Worm (Caenorhabditis elegans) whole organism, L2 larva: Measurements from ENCODE around the gene abch-1.

ENCODE experiments used
- aly-2 ChIP-seq: fragments of 150-350 bp; optimal IDR thresholded peaks from 2 replicates; lab custom pipeline; 2014; ENCODE audit warnings: missing biosample characterization, missing genetic modification characterization
- ama-1 ChIP-seq: fragments of 150-350 bp; optimal IDR thresholded peaks from 2 replicates; lab custom pipeline; 2018; ENCODE audit warnings: inconsistent platforms
- blmp-1 ChIP-seq: sonication (generic microtip); optimal IDR thresholded peaks from 2 replicates; lab custom pipeline; 2017; ENCODE audit warnings: missing genetic modification characterization, mild to moderate bottlenecking, missing compliant biosample characterization, antibody characterized with exemption, moderate library complexity; ENCODE audit not compliant: insufficient read depth
- crh-2 ChIP-seq: sonication (generic microtip); optimal IDR thresholded peaks from 2 replicates; lab custom pipeline; 2017; ENCODE audit warnings: missing biosample characterization, missing genetic modification characterization
- elt-3 ChIP-seq: sonication (generic microtip); optimal IDR thresholded peaks from 2 replicates; lab custom pipeline; 2017; ENCODE audit warnings: missing biosample characterization, missing genetic modification characterization
- fos-1 ChIP-seq: fragments of 150-350 bp; optimal IDR thresholded peaks from 2 replicates; lab custom pipeline; 2014; ENCODE audit warnings: missing biosample characterization, missing genetic modification characterization
- nhr-10 ChIP-seq: sonication (generic microtip); optimal IDR thresholded peaks from 2 replicates; lab custom pipeline; 2017; ENCODE audit warnings: missing biosample characterization, missing genetic modification characterization
- nhr-11 ChIP-seq: fragments of 150-350 bp; optimal IDR thresholded peaks from 2 replicates; lab custom pipeline; 2014; ENCODE audit warnings: missing biosample characterization, missing genetic modification characterization
- nhr-12 ChIP-seq: fragments of 150-350 bp; optimal IDR thresholded peaks from 2 replicates; lab custom pipeline; 2014; ENCODE audit warnings: missing biosample characterization, missing genetic modification characterization
- nhr-129 ChIP-seq: fragments of 150-350 bp; optimal IDR thresholded peaks from 2 replicates; lab custom pipeline; 2014; ENCODE audit warnings: missing biosample characterization, missing genetic modification characterization
- nhr-23 ChIP-seq: fragments of 150-350 bp; optimal IDR thresholded peaks from 2 replicates; lab custom pipeline; 2014; ENCODE audit warnings: missing biosample characterization, missing genetic modification reagents, missing genetic modification characterization
- ztf-1 ChIP-seq: fragments of 200-800 bp; sonication (Bioruptor generic); conservative IDR thresholded peaks from 2 replicates; pipeline ENCODE4 v1.3.6; 2022; ENCODE audit warnings: missing genetic modification characterization, missing compliant biosample characterization

ce11 chrII:6521316-6521715, 10.1 kb downstream of the abch-1 start, which contains the start of gene toe-2:
- TF ChIP-seq aly-2 (tag; lab: Kevin White, UChicago) (no peak), nhr-129 (no peak), ama-1 (lab: Kevin White, UChicago) (no peak), ztf-1 (GFP tag; lab: Robert Waterston, UW) (no peak), elt-3 (tag; lab: Kevin White, UChicago) (no peak), nhr-12 (tag; lab: Kevin White, UChicago) (no peak), fos-1 (tag; lab: Kevin White, UChicago) (no peak), nhr-23 (tag; lab: Kevin White, UChicago) (no peak), nhr-11 (tag; lab: Kevin White, UChicago) (no peak), blmp-1 (no peak), nhr-10 (no peak), crh-2 (tag; lab: Kevin White, UChicago) (no peak)
